Worm (Caenorhabditis elegans): Measurements from ENCODE around the gene F53H4.2.

Gene F53H4.2

DNA sequence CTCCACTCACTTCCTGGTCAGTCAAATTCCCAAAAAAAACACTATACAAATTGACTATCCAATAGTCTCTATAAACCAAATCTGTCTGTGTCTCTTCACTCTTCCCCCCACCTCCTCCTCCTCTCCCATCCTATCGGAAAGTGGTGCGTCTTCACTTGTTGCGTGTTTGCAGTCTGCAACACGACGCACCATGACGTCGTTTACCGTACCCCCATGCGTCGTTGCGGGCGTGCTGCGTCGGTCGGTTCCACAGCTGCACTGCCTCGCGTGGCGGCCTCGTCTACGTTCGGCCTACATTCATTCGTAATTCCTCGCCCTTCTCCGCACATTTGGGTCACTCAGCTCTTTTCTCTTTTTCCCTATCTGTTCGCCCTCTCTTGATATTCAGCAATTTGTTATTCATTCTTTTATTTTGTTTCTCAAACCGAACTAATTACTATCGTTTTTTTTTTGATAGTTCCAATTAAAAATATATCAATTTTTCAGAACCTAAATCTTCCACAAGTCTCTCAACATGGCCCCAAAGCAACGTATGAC lies 15.8 kb upstream of the F53H4.2 start, which contains the start of gene serp-1.1:
Gene serp-1.1 (plus strand): TSS at position 487 of the 537 bp plus-strand sequence.
- TF ChIP-seq dsc-1 (tag; optimal IDR thresholded peaks at IDR 0.05) (peak; percentile 97), fos-1 (tag; optimal IDR thresholded peaks at IDR 0.05) (peak; percentile 93), unc-86 (tag; optimal IDR thresholded peaks at IDR 0.05) (peak; percentile 98), tbx-2 (tag; optimal IDR thresholded peaks at IDR 0.05) (peak; percentile 99), lin-35 (GFP tag; optimal IDR thresholded peaks at IDR 0.05) (peak; percentile 87 to 93), F16B12.6 (tag; optimal IDR thresholded peaks at IDR 0.05) (peak; percentile 75), dpl-1 (GFP tag; optimal IDR thresholded peaks at IDR 0.05) (peak; percentile 78 to 82 (median 81)), snpc-4 (tag; optimal IDR thresholded peaks at IDR 0.05) (peak; percentile 90), ceh-90 (tag; optimal IDR thresholded peaks at IDR 0.05) (no peak), skn-1 (tag; optimal IDR thresholded peaks at IDR 0.05) (peak; percentile 94), zip-4 (GFP tag; optimal IDR thresholded peaks at IDR 0.05) (peak; percentile 91), egl-13 (tag; optimal IDR thresholded peaks at IDR 0.05) (peak; percentile 97), unc-130 (tag; optimal IDR thresholded peaks at IDR 0.05) (peak; percentile 96), aly-2 (tag; optimal IDR thresholded peaks at IDR 0.05) (peak; percentile 75), snu-23 (GFP tag; optimal IDR thresholded peaks at IDR 0.05) (peak; percentile 99), nhr-47 (tag; optimal IDR thresholded peaks at IDR 0.05) (peak; percentile 99), lsy-2 (tag; optimal IDR thresholded peaks at IDR 0.05) (peak; percentile 100), isw-1 (GFP tag; IDR thresholded peaks at IDR 0.05) (peak; percentile 94), Y116A8C.19 (tag; optimal IDR thresholded peaks at IDR 0.05; ENCODE audit: borderline replicate concordance) (no peak), C04F5.9 (tag; optimal IDR thresholded peaks at IDR 0.05) (peak; percentile 85), mab-9 (GFP tag; IDR thresholded peaks at IDR 0.05) (peak; percentile 91), elt-2 (tag; optimal IDR thresholded peaks at IDR 0.05) (peak; percentile 94), lin-13 (GFP tag; optimal IDR thresholded peaks at IDR 0.05) (peak; percentile 99), mef-2 (tag; optimal IDR thresholded peaks at IDR 0.05) (peak; percentile 89), nhr-12 (tag; optimal IDR thresholded peaks at IDR 0.05) (peak; percentile 32), tlp-1 (tag; optimal IDR thresholded peaks at IDR 0.05) (no peak), aha-1 (tag; optimal IDR thresholded peaks at IDR 0.05) (peak; percentile 88), nhr-19 (GFP tag; conservative IDR thresholded peaks at IDR 0.05) (peak; percentile 99), ceh-88 (GFP tag; IDR thresholded peaks at IDR 0.05) (peak; percentile 96), nhr-90 (tag; optimal IDR thresholded peaks at IDR 0.05; ENCODE audit: poor library complexity) (peak; percentile 99), mdl-1 (tag; optimal IDR thresholded peaks at IDR 0.05) (peak; percentile 55 to 98), ets-5 (GFP tag; IDR thresholded peaks at IDR 0.05) (no peak), zag-1 (tag; optimal IDR thresholded peaks at IDR 0.05) (peak; percentile 81), ceh-63 (GFP tag; optimal IDR thresholded peaks at IDR 0.05) (no peak), lin-14 (GFP tag; optimal IDR thresholded peaks at IDR 0.05) (peak; percentile 100), fkh-4 (tag; optimal IDR thresholded peaks at IDR 0.05; ENCODE audit: borderline replicate concordance) (no peak), unc-30 (tag; optimal IDR thresholded peaks at IDR 0.05) (no peak), pqm-1 (tag; optimal IDR thresholded peaks at IDR 0.05) (peak; percentile 81), ceh-82 (tag; optimal IDR thresholded peaks at IDR 0.05) (peak; percentile 94 to 99 (median 97)), jun-1 (tag; optimal IDR thresholded peaks at IDR 0.05) (peak; percentile 98), efl-1 (optimal IDR thresholded peaks at IDR 0.05) (peak; percentile 86 to 93), efl-1 (GFP tag; optimal IDR thresholded peaks at IDR 0.05 in 1 of 2) (peak; percentile 69 to 97), nhr-84 (tag; optimal IDR thresholded peaks at IDR 0.05) (no peak), ama-1 (optimal IDR thresholded peaks at IDR 0.05) (peak; percentile 55), vab-15 (tag; optimal IDR thresholded peaks at IDR 0.05) (peak; percentile 85), elt-3 (tag; optimal IDR thresholded peaks at IDR 0.05) (peak; percentile 89 to 99 (median 98)), blmp-1 (tag; optimal IDR thresholded peaks at IDR 0.05) (peak; percentile 96), nhr-11 (tag; optimal IDR thresholded peaks at IDR 0.05) (peak; percentile 77), pag-3 (tag; optimal IDR thresholded peaks at IDR 0.05; ENCODE audit: borderline replicate concordance, insufficient read depth) (no peak), hpl-2 (GFP tag; optimal IDR thresholded peaks at IDR 0.05) (peak; percentile 86), fkh-8 (tag; optimal IDR thresholded peaks at IDR 0.05) (peak; percentile 94), nhr-85 (tag) (peak; percentile 100), sup-37 (GFP tag; optimal IDR thresholded peaks at IDR 0.05) (peak; percentile 96)
